Fruit fly (Drosophila melanogaster) whole organism, embryonic: ENCODE measurements around the gene dls.

ENCODE experiments used
- Atf6 ChIP-seq: fragments of 200-800 bp; sonication (Bioruptor generic); IDR thresholded peaks from 2 replicates; pipeline ENCODE4 v1.3.6; 2022; ENCODE audit warnings: missing biosample characterization, missing genetic modification characterization
- CG10321 ChIP-seq: fragments of 200-800 bp; sonication (Bioruptor generic); IDR thresholded peaks from 2 replicates; pipeline ENCODE4 v1.3.6; 2022; ENCODE audit warnings: missing biosample characterization, missing genetic modification characterization
- CG11085 ChIP-seq: fragments of 200-800 bp; sonication (Bioruptor generic); IDR thresholded peaks from 2 replicates; pipeline ENCODE4 v1.3.6; 2022; ENCODE audit warnings: missing biosample characterization, missing genetic modification characterization
- CG11504 ChIP-seq: fragments of 200-800 bp; sonication (Bioruptor generic); optimal IDR thresholded peaks from 3 replicates; lab custom pipeline; 2019; ENCODE audit warnings: missing biosample characterization, mild to moderate bottlenecking, missing genetic modification characterization, moderate library complexity
- CG1529 ChIP-seq: fragments of 200-800 bp; sonication (Bioruptor generic); optimal IDR thresholded peaks from 3 replicates; lab custom pipeline; 2018; ENCODE audit warnings: missing biosample characterization, missing genetic modification characterization
- CG15601 ChIP-seq: fragments of 200-800 bp; sonication (Bioruptor generic); optimal IDR thresholded peaks from 3 replicates; lab custom pipeline; 2019; ENCODE audit warnings: missing biosample characterization, mild to moderate bottlenecking, missing genetic modification characterization, moderate library complexity
- CG16813 ChIP-seq: fragments of 200-800 bp; sonication (Bioruptor generic); IDR thresholded peaks from 3 replicates; pipeline ENCODE4 v1.3.6; 2022; ENCODE audit warnings: missing biosample characterization, missing genetic modification characterization; ENCODE audit not compliant: partially characterized antibody
- CG17802 ChIP-seq: fragments of 200-800 bp; sonication (Bioruptor generic); optimal IDR thresholded peaks from 2 replicates; lab custom pipeline; 2018; ENCODE audit warnings: missing biosample characterization, mild to moderate bottlenecking, missing genetic modification characterization, moderate library complexity
- CG31224 ChIP-seq: fragments of 200-800 bp; sonication (Bioruptor generic); IDR thresholded peaks from 2 replicates; pipeline ENCODE4 v1.3.6; 2022; ENCODE audit warnings: missing biosample characterization, missing genetic modification characterization
- CG33213 ChIP-seq: fragments of 200-800 bp; sonication (Bioruptor generic); optimal IDR thresholded peaks from 3 replicates; lab custom pipeline; 2016; ENCODE audit warnings: missing biosample characterization, missing genetic modification characterization
- CG6683 ChIP-seq: fragments of 200-800 bp; sonication (Bioruptor generic); optimal IDR thresholded peaks from 2 replicates; lab custom pipeline; 2017; ENCODE audit warnings: missing biosample characterization, mild to moderate bottlenecking, missing genetic modification characterization, missing genetic modification reagents
- CG6689 ChIP-seq: fragments of 200-800 bp; sonication (Bioruptor generic); IDR thresholded peaks from 2 replicates; pipeline ENCODE4 v1.3.6; 2022; ENCODE audit warnings: missing biosample characterization, missing genetic modification characterization
- CG7963 ChIP-seq: fragments of 200-800 bp; sonication (Bioruptor generic); IDR thresholded peaks from 3 replicates; pipeline ENCODE4 v1.3.6; 2022; ENCODE audit warnings: missing biosample characterization, missing genetic modification characterization; ENCODE audit not compliant: partially characterized antibody
- CG9437 ChIP-seq: fragments of 200-800 bp; sonication (Bioruptor generic); optimal IDR thresholded peaks from 2 replicates; lab custom pipeline; 2018; ENCODE audit warnings: missing biosample characterization, mild to moderate bottlenecking, missing genetic modification characterization
- CG9932 ChIP-seq: fragments of 200-800 bp; sonication (Bioruptor generic); IDR thresholded peaks from 2 replicates; pipeline ENCODE4 v1.3.6; 2022; ENCODE audit warnings: missing biosample characterization, missing genetic modification characterization
- Fer3 ChIP-seq: fragments of 200-800 bp; sonication (Bioruptor generic); optimal IDR thresholded peaks from 2 replicates; lab custom pipeline; 2018; ENCODE audit warnings: missing biosample characterization, mild to moderate bottlenecking, missing genetic modification characterization, moderate library complexity
- Gug ChIP-seq: fragments of 200-800 bp; sonication (Bioruptor generic); IDR thresholded peaks from 4 replicates; pipeline ENCODE4 v1.3.6; 2022; ENCODE audit warnings: missing biosample characterization, missing genetic modification characterization
- Hr51 ChIP-seq, 2 experiments: fragments of 200-800 bp; sonication (Bioruptor generic); optimal IDR thresholded peaks; 2 replicates in 1 of 2; 3 replicates in 1 of 2; lab custom pipeline; 2016 to 2018; ENCODE audit warnings: missing biosample characterization in 2 of 2, missing genetic modification characterization in 2 of 2, mild to moderate bottlenecking in 1 of 2, moderate library complexity in 1 of 2
- Med ChIP-seq: fragments of 200-800 bp; sonication (Bioruptor generic); peaks from one replicate; lab custom pipeline; 2016; ENCODE audit warnings: missing biosample characterization, missing genetic modification characterization, mild to moderate bottlenecking, inconsistent platforms, moderate library complexity
- NK7.1 ChIP-seq: fragments of 200-800 bp; sonication (Bioruptor generic); optimal IDR thresholded peaks from 3 replicates; lab custom pipeline; 2016; ENCODE audit warnings: missing biosample characterization, missing genetic modification characterization
- Nf-YA ChIP-seq: fragments of 200-800 bp; sonication (Bioruptor generic); IDR thresholded peaks from 2 replicates; pipeline ENCODE4 v1.3.6; 2022; ENCODE audit warnings: missing biosample characterization, missing genetic modification characterization
- Oli ChIP-seq: fragments of 200-800 bp; sonication (Bioruptor generic); optimal IDR thresholded peaks from 2 replicates; lab custom pipeline; 2018; ENCODE audit warnings: missing biosample characterization, mild to moderate bottlenecking, missing genetic modification characterization, moderate library complexity
- Rx ChIP-seq: fragments of 200-800 bp; sonication (Bioruptor generic); IDR thresholded peaks from 2 replicates; pipeline ENCODE4 v1.3.6; 2022; ENCODE audit warnings: missing biosample characterization, missing genetic modification characterization
- Scr ChIP-seq: fragments of 200-800 bp; sonication (Bioruptor generic); IDR thresholded peaks from 2 replicates; pipeline ENCODE4 v1.3.6; 2022; ENCODE audit warnings: missing biosample characterization, missing genetic modification characterization; ENCODE audit not compliant: partially characterized antibody
- Sox102F ChIP-seq: fragments of 200-800 bp; sonication (Bioruptor generic); optimal IDR thresholded peaks from 2 replicates; lab custom pipeline; 2018; ENCODE audit warnings: missing biosample characterization, mild to moderate bottlenecking, missing genetic modification characterization, moderate library complexity
- al ChIP-seq: fragments of 200-800 bp; sonication (Bioruptor generic); IDR thresholded peaks from 2 replicates; pipeline ENCODE4 v1.3.6; 2022; ENCODE audit warnings: missing biosample characterization, missing genetic modification characterization
- ara ChIP-seq: fragments of 200-800 bp; sonication (Bioruptor generic); IDR thresholded peaks from 2 replicates; pipeline ENCODE4 v1.3.6; 2022; ENCODE audit warnings: missing biosample characterization, missing genetic modification characterization
- ash1 ChIP-seq: fragments of 200-800 bp; sonication (Bioruptor generic); optimal IDR thresholded peaks from 2 replicates; lab custom pipeline; 2018; ENCODE audit warnings: missing biosample characterization, mild to moderate bottlenecking, missing genetic modification characterization
- bbx ChIP-seq: fragments of 200-800 bp; sonication (Bioruptor generic); IDR thresholded peaks from 2 replicates; pipeline ENCODE4 v1.3.6; 2022; ENCODE audit warnings: missing biosample characterization, missing genetic modification characterization; ENCODE audit not compliant: partially characterized antibody
- cas ChIP-seq: fragments of 200-800 bp; sonication (Bioruptor generic); IDR thresholded peaks from 2 replicates; pipeline ENCODE4 v1.3.6; 2022; ENCODE audit warnings: missing biosample characterization, missing genetic modification characterization
- ci ChIP-seq: fragments of 200-800 bp; sonication (Bioruptor generic); IDR thresholded peaks from 3 replicates; pipeline ENCODE4 v1.3.6; 2022; ENCODE audit warnings: missing biosample characterization, missing genetic modification characterization
- crc ChIP-seq: fragments of 200-800 bp; sonication (Bioruptor generic); optimal IDR thresholded peaks from 2 replicates; lab custom pipeline; 2016; ENCODE audit warnings: missing biosample characterization, missing genetic modification characterization
- gem ChIP-seq: fragments of 200-800 bp; sonication (Bioruptor generic); optimal IDR thresholded peaks from 2 replicates; lab custom pipeline; 2019; ENCODE audit warnings: missing biosample characterization, mild to moderate bottlenecking, missing genetic modification characterization, moderate library complexity
- nom ChIP-seq: fragments of 200-800 bp; sonication (Bioruptor generic); optimal IDR thresholded peaks from 2 replicates; lab custom pipeline; 2017; ENCODE audit warnings: missing biosample characterization, missing genetic modification characterization, mild to moderate bottlenecking, moderate library complexity, missing genetic modification reagents
- salm ChIP-seq: fragments of 200-800 bp; sonication (Bioruptor generic); optimal IDR thresholded peaks from 2 replicates; lab custom pipeline; 2018; ENCODE audit warnings: missing biosample characterization, mild to moderate bottlenecking, missing genetic modification characterization
- sd ChIP-seq: fragments of 200-800 bp; sonication (Bioruptor generic); optimal IDR thresholded peaks from 3 replicates; lab custom pipeline; 2018; ENCODE audit warnings: missing biosample characterization, mild to moderate bottlenecking, missing genetic modification characterization, moderate library complexity
- sqz ChIP-seq: fragments of 200-800 bp; sonication (Bioruptor generic); optimal IDR thresholded peaks from 3 replicates; lab custom pipeline; 2018; ENCODE audit warnings: missing biosample characterization, mild to moderate bottlenecking, missing genetic modification characterization
- sr ChIP-seq: fragments of 200-800 bp; sonication (Bioruptor generic); IDR thresholded peaks from 3 replicates; pipeline ENCODE4 v1.3.6; 2022; ENCODE audit warnings: missing biosample characterization, missing genetic modification characterization
- toy ChIP-seq: fragments of 200-800 bp; sonication (Bioruptor generic); IDR thresholded peaks from 2 replicates; pipeline ENCODE4 v1.3.6; 2022; ENCODE audit warnings: missing biosample characterization, missing genetic modification characterization
- z ChIP-seq: fragments of 200-800 bp; sonication (Bioruptor generic); IDR thresholded peaks from 3 replicates; pipeline ENCODE4 v1.3.6; 2022; ENCODE audit warnings: missing biosample characterization, missing genetic modification characterization

The dls gene

dm6 chr3L:16166998-16167344 is 34.2 kb upstream of the dls start:
- TF ChIP-seq CG10321 (GFP tag; lab: Robert Waterston, UW) = no peak
- peak; percentile 15 for TF ChIP-seq Med
- no peak for TF ChIP-seq Gug (GFP tag; lab: Robert Waterston, UW)
- TF ChIP-seq CG7963 (GFP tag; lab: Robert Waterston, UW) = 0 out of 3 replicates have a peak, but pooled peaks have one; percentile 11
- TF ChIP-seq, all 482 proteins: peak for 2

dm6 chr3L:16167723-16168386 is 33.3 kb upstream of the dls start:
- TF ChIP-seq Med (peak; percentile 48), crc (GFP tag; lab: Kevin White, UChicago) (no peak), z (GFP tag; lab: Robert Waterston, UW) (no peak), CG6683 (GFP tag; lab: Kevin White, UChicago) (no peak), Hr51 (GFP tag; optimal IDR thresholded peaks at IDR 0.05; lab: Kevin White, UChicago) (peak in 1 of 2 experiments; percentile 1), CG9437 (GFP tag; lab: Kevin White, UChicago) (no peak), toy (GFP tag; lab: Robert Waterston, UW) (no peak), ci (no peak), CG16813 (GFP tag; lab: Robert Waterston, UW) (no peak), CG6689 (GFP tag; lab: Robert Waterston, UW) (no peak), ara (GFP tag; lab: Robert Waterston, UW) (no peak), Fer3 (tag; lab: Kevin White, UChicago) (no peak), Nf-YA (GFP tag; lab: Robert Waterston, UW) (no peak), Sox102F (GFP tag; lab: Kevin White, UChicago) (peak; percentile 5), sqz (GFP tag; lab: Kevin White, UChicago) (no peak), CG11085 (GFP tag; lab: Robert Waterston, UW) (no peak), CG15601 (tag; lab: Kevin White, UChicago) (no peak), Rx (no peak), CG31224 (GFP tag; lab: Robert Waterston, UW) (no peak), NK7.1 (GFP tag; lab: Kevin White, UChicago) (no peak), CG11504 (tag; lab: Kevin White, UChicago) (peak; percentile 3), sr (no peak), CG33213 (GFP tag; lab: Kevin White, UChicago) (no peak), sd (no peak), ash1 (no peak), CG17802 (no peak), Scr (no peak), cas (GFP tag; lab: Robert Waterston, UW) (no peak), nom (GFP tag; lab: Kevin White, UChicago) (peak; percentile 0), al (GFP tag; lab: Robert Waterston, UW) (no peak), CG9932 (GFP tag; lab: Robert Waterston, UW) (no peak), gem (tag; lab: Kevin White, UChicago) (peak; percentile 9), bbx (GFP tag; lab: Robert Waterston, UW) (no peak), CG1529 (no peak), Atf6 (GFP tag; lab: Robert Waterston, UW) (no peak), Oli (tag; lab: Kevin White, UChicago) (no peak), salm (no peak)
